Fruit fly (Drosophila melanogaster) whole organism, embryonic: Measurements from ENCODE around the gene CG34248.
A peak's percentile ranks its signal among the peaks of the same experiment; 100 is the strongest.

Source experiments
- ATbp ChIP-seq: fragments of 200-800 bp; sonication (Bioruptor generic); optimal IDR thresholded peaks from 2 replicates; lab custom pipeline; 2017; ENCODE audit warnings: missing biosample characterization, mild to moderate bottlenecking, missing genetic modification characterization, missing genetic modification reagents
- Aef1 ChIP-seq: fragments of 200-800 bp; sonication (Bioruptor generic); IDR thresholded peaks from 3 replicates; pipeline ENCODE4 v1.3.6; 2022; ENCODE audit warnings: missing biosample characterization, missing genetic modification characterization
- CG10274 ChIP-seq: fragments of 200-800 bp; sonication (Bioruptor generic); optimal IDR thresholded peaks from 3 replicates; lab custom pipeline; 2017; ENCODE audit warnings: missing biosample characterization, mild to moderate bottlenecking, missing genetic modification characterization
- CG11085 ChIP-seq: fragments of 200-800 bp; sonication (Bioruptor generic); IDR thresholded peaks from 2 replicates; pipeline ENCODE4 v1.3.6; 2022; ENCODE audit warnings: missing biosample characterization, missing genetic modification characterization
- CG11456 ChIP-seq: fragments of 200-800 bp; sonication (Bioruptor generic); IDR thresholded peaks from 3 replicates; pipeline ENCODE4 v1.3.6; 2022; ENCODE audit warnings: missing biosample characterization, missing genetic modification characterization
- CG12769 ChIP-seq: fragments of 200-800 bp; sonication (Bioruptor generic); optimal IDR thresholded peaks from 2 replicates; lab custom pipeline; 2019; ENCODE audit warnings: missing biosample characterization, mild to moderate bottlenecking, missing genetic modification characterization, moderate library complexity
- CG15269 ChIP-seq: fragments of 200-800 bp; sonication (Bioruptor generic); optimal IDR thresholded peaks from 2 replicates; lab custom pipeline; 2018; ENCODE audit warnings: missing biosample characterization, mild to moderate bottlenecking, missing genetic modification characterization, moderate library complexity
- CG15514 ChIP-seq: fragments of 200-800 bp; sonication (Bioruptor generic); optimal IDR thresholded peaks from 3 replicates; lab custom pipeline; 2017; ENCODE audit warnings: missing biosample characterization, missing genetic modification characterization, mild to moderate bottlenecking, moderate library complexity, missing genetic modification reagents
- CG15696 ChIP-seq: fragments of 200-800 bp; sonication (Bioruptor generic); optimal IDR thresholded peaks from 2 replicates; lab custom pipeline; 2019; ENCODE audit warnings: missing biosample characterization, mild to moderate bottlenecking, missing genetic modification characterization, moderate library complexity
- CG16815 ChIP-seq: fragments of 200-800 bp; sonication (Bioruptor generic); optimal IDR thresholded peaks from 3 replicates; lab custom pipeline; 2017; ENCODE audit warnings: missing biosample characterization, mild to moderate bottlenecking, missing genetic modification characterization
- CG18011 ChIP-seq: fragments of 200-800 bp; sonication (Bioruptor generic); optimal IDR thresholded peaks from 2 replicates; lab custom pipeline; 2017; ENCODE audit warnings: missing biosample characterization, missing genetic modification characterization, mild to moderate bottlenecking, moderate library complexity, missing genotype
- CG18262 ChIP-seq: fragments of 200-800 bp; optimal IDR thresholded peaks from 3 replicates; lab custom pipeline; 2019; ENCODE audit warnings: missing biosample characterization, mild to moderate bottlenecking, missing genetic modification characterization, moderate library complexity
- CG18599 ChIP-seq: fragments of 200-800 bp; sonication (Bioruptor generic); optimal IDR thresholded peaks from 3 replicates; lab custom pipeline; 2017; ENCODE audit warnings: missing biosample characterization, missing genetic modification characterization, mild to moderate bottlenecking, moderate library complexity, missing genetic modification reagents
- CG30403 ChIP-seq: fragments of 200-800 bp; sonication (Bioruptor generic); optimal IDR thresholded peaks from 3 replicates; lab custom pipeline; 2016; ENCODE audit warnings: missing biosample characterization, missing genetic modification characterization
- CG3281 ChIP-seq: fragments of 200-800 bp; sonication (Bioruptor generic); optimal IDR thresholded peaks from 3 replicates; lab custom pipeline; 2017; ENCODE audit warnings: missing biosample characterization, mild to moderate bottlenecking, missing genetic modification characterization
- CG7372 ChIP-seq: fragments of 200-800 bp; sonication (Bioruptor generic); IDR thresholded peaks from 2 replicates; pipeline ENCODE4 v1.3.6; 2022; ENCODE audit warnings: missing biosample characterization, missing genetic modification characterization
- CG7556 ChIP-seq: fragments of 200-800 bp; sonication (Bioruptor generic); optimal IDR thresholded peaks from 2 replicates; lab custom pipeline; 2017; ENCODE audit warnings: missing biosample characterization, mild to moderate bottlenecking, missing genetic modification characterization
- CG9215 ChIP-seq: fragments of 200-800 bp; sonication (Bioruptor generic); IDR thresholded peaks from 2 replicates; pipeline ENCODE4 v1.3.6; 2022; ENCODE audit warnings: missing biosample characterization, missing genetic modification characterization
- Dbx ChIP-seq: fragments of 200-800 bp; sonication (Bioruptor generic); IDR thresholded peaks from 3 replicates; pipeline ENCODE4 v1.3.6; 2022; ENCODE audit warnings: missing biosample characterization, missing genetic modification characterization
- Dek ChIP-seq: fragments of 200-800 bp; sonication (Bioruptor generic); optimal IDR thresholded peaks from 3 replicates; lab custom pipeline; 2019; ENCODE audit warnings: missing biosample characterization, mild to moderate bottlenecking, missing genetic modification characterization, moderate library complexity
- Dp ChIP-seq: fragments of 200-800 bp; sonication (Bioruptor generic); optimal IDR thresholded peaks from 2 replicates; lab custom pipeline; 2018; ENCODE audit warnings: missing biosample characterization, mild to moderate bottlenecking, missing genetic modification characterization, moderate library complexity
- Gug ChIP-seq: fragments of 200-800 bp; sonication (Bioruptor generic); IDR thresholded peaks from 4 replicates; pipeline ENCODE4 v1.3.6; 2022; ENCODE audit warnings: missing biosample characterization, missing genetic modification characterization
- H2.0 ChIP-seq: fragments of 200-800 bp; sonication (Bioruptor generic); IDR thresholded peaks from 2 replicates; pipeline ENCODE4 v1.3.6; 2022; ENCODE audit warnings: missing biosample characterization, missing genetic modification characterization
- Hand ChIP-seq: fragments of 200-800 bp; sonication (Bioruptor generic); optimal IDR thresholded peaks from 2 replicates; lab custom pipeline; 2017; ENCODE audit warnings: mild to moderate bottlenecking, missing biosample characterization, missing genetic modification reagents, missing genetic modification characterization
- Ptx1 ChIP-seq: fragments of 200-800 bp; sonication (Bioruptor generic); IDR thresholded peaks from 2 replicates; pipeline ENCODE4 v1.3.6; 2022; ENCODE audit warnings: missing biosample characterization, missing genetic modification characterization
- Rfx ChIP-seq: fragments of 200-800 bp; sonication (Bioruptor generic); IDR thresholded peaks from 2 replicates; pipeline ENCODE4 v1.3.6; 2022; ENCODE audit warnings: missing biosample characterization, missing genetic modification characterization
- Trl ChIP-seq, 3 experiments: fragments of >200 bp in 2 of 3; fragments of 200-800 bp in 1 of 3; sonication (Bioruptor generic) in 1 of 3; optimal IDR thresholded peaks; 2 replicates in 1 of 3; 3 replicates in 2 of 3; lab custom pipeline; 2016 to 2017; ENCODE audit warnings: missing biosample characterization in 1 of 3, missing genetic modification characterization in 1 of 3
- amos ChIP-seq: fragments of 200-800 bp; sonication (Bioruptor generic); IDR thresholded peaks from 2 replicates; pipeline ENCODE4 v1.3.6; 2022; ENCODE audit warnings: missing biosample characterization, missing genetic modification characterization; ENCODE audit not compliant: partially characterized antibody
- bbx ChIP-seq: fragments of 200-800 bp; sonication (Bioruptor generic); IDR thresholded peaks from 2 replicates; pipeline ENCODE4 v1.3.6; 2022; ENCODE audit warnings: missing biosample characterization, missing genetic modification characterization; ENCODE audit not compliant: partially characterized antibody
- br ChIP-seq: fragments of >200 bp; optimal IDR thresholded peaks from 2 replicates; lab custom pipeline; 2017
- cas ChIP-seq: fragments of 200-800 bp; sonication (Bioruptor generic); IDR thresholded peaks from 2 replicates; pipeline ENCODE4 v1.3.6; 2022; ENCODE audit warnings: missing biosample characterization, missing genetic modification characterization
- chinmo ChIP-seq: fragments of 200-800 bp; sonication (Bioruptor generic); IDR thresholded peaks from 4 replicates; pipeline ENCODE4 v1.3.6; 2022; ENCODE audit warnings: missing biosample characterization, missing genetic modification characterization; ENCODE audit not compliant: partially characterized antibody
- dmrt11E ChIP-seq: fragments of 200-800 bp; sonication (Bioruptor generic); optimal IDR thresholded peaks from 3 replicates; lab custom pipeline; 2018; ENCODE audit warnings: missing biosample characterization, mild to moderate bottlenecking, missing genetic modification characterization, moderate library complexity
- ewg ChIP-seq: fragments of 200-800 bp; sonication (Bioruptor generic); optimal IDR thresholded peaks from 3 replicates; lab custom pipeline; 2017; ENCODE audit warnings: mild to moderate bottlenecking, missing biosample characterization, missing genetic modification reagents, missing genetic modification characterization
- fd3F ChIP-seq: fragments of 200-800 bp; sonication (Bioruptor generic); optimal IDR thresholded peaks from 2 replicates; lab custom pipeline; 2018; ENCODE audit warnings: missing biosample characterization, mild to moderate bottlenecking, missing genetic modification characterization, moderate library complexity
- gt ChIP-seq: fragments of 200-800 bp; sonication (Bioruptor generic); IDR thresholded peaks from 2 replicates; pipeline ENCODE4 v1.3.6; 2022; ENCODE audit warnings: missing biosample characterization, missing genetic modification characterization
- her ChIP-seq: fragments of 200-800 bp; sonication (Bioruptor generic); optimal IDR thresholded peaks from 2 replicates; lab custom pipeline; 2016; ENCODE audit warnings: missing biosample characterization, missing genetic modification characterization
- hkb ChIP-seq, 2 experiments: fragments of 200-800 bp in 1 of 2; fragments of >200 bp in 1 of 2; sonication (Bioruptor generic) in 1 of 2; IDR thresholded peaks in 1 of 2; optimal IDR thresholded peaks in 1 of 2; 2 replicates each; pipeline versions ENCODE4 v1.3.6 to Lab custom; 2017 to 2022; ENCODE audit warnings: missing biosample characterization in 1 of 2, missing genetic modification characterization in 1 of 2
- jumu ChIP-seq: fragments of 200-800 bp; sonication (Bioruptor generic); optimal IDR thresholded peaks from 3 replicates; lab custom pipeline; 2016; ENCODE audit warnings: missing biosample characterization, missing genetic modification characterization
- pum ChIP-seq: fragments of 200-800 bp; sonication (Bioruptor generic); optimal IDR thresholded peaks from 2 replicates; lab custom pipeline; 2016; ENCODE audit warnings: missing biosample characterization, missing genetic modification characterization
- ranshi ChIP-seq: fragments of 200-800 bp; sonication (Bioruptor generic); IDR thresholded peaks from 2 replicates; pipeline ENCODE4 v1.3.6; 2022; ENCODE audit warnings: missing biosample characterization, missing genetic modification characterization
- row ChIP-seq: fragments of 200-800 bp; sonication (Bioruptor generic); IDR thresholded peaks from 3 replicates; pipeline ENCODE4 v1.3.6; 2022; ENCODE audit warnings: missing biosample characterization, missing genetic modification characterization
- schlank ChIP-seq: fragments of 200-800 bp; sonication (Bioruptor generic); optimal IDR thresholded peaks from 2 replicates; lab custom pipeline; 2018; ENCODE audit warnings: missing biosample characterization, mild to moderate bottlenecking, missing genetic modification characterization
- sisA ChIP-seq: fragments of 200-800 bp; sonication (Bioruptor generic); IDR thresholded peaks from 2 replicates; pipeline ENCODE4 v1.3.6; 2022; ENCODE audit warnings: missing biosample characterization, missing genetic modification characterization
- stwl ChIP-seq: fragments of 200-800 bp; sonication (Bioruptor generic); optimal IDR thresholded peaks from 3 replicates; lab custom pipeline; 2018; ENCODE audit warnings: missing biosample characterization, mild to moderate bottlenecking, missing genetic modification characterization, moderate library complexity
- twi ChIP-seq: fragments of 200-800 bp; optimal IDR thresholded peaks from 2 replicates; lab custom pipeline; 2019; ENCODE audit warnings: missing biosample characterization, mild to moderate bottlenecking, missing genetic modification characterization, moderate library complexity
- vnd ChIP-seq: fragments of 200-800 bp; sonication (Bioruptor generic); IDR thresholded peaks from 3 replicates; pipeline ENCODE4 v1.3.6; 2022; ENCODE audit warnings: missing biosample characterization, missing genetic modification characterization; ENCODE audit not compliant: partially characterized antibody
- wdn ChIP-seq: fragments of 200-800 bp; sonication (Bioruptor generic); IDR thresholded peaks from 2 replicates; pipeline ENCODE4 v1.3.6; 2022; ENCODE audit warnings: missing biosample characterization, missing genetic modification characterization
- zen2 ChIP-seq: fragments of 200-800 bp; sonication (Bioruptor generic); IDR thresholded peaks from 3 replicates; pipeline ENCODE4 v1.3.6; 2022; ENCODE audit warnings: missing biosample characterization, missing genetic modification characterization; ENCODE audit not compliant: partially characterized antibody

Gene CG34248

dm6 chr3L:16309972-16310371 lies 39.3 kb upstream of the CG34248 start (continued):
- TF ChIP-seq dmrt11E (tag; lab: Kevin White, UChicago) (no peak), Gug (GFP tag; lab: Robert Waterston, UW) (0 out of 4 replicates have a peak, but pooled peaks have one; percentile 6), ATbp (GFP tag; lab: Kevin White, UChicago) (no peak), Dek (tag; lab: Kevin White, UChicago) (no peak), br (no peak), CG7372 (GFP tag; lab: Robert Waterston, UW) (0 out of 2 replicates have a peak, but pooled peaks have one; percentile 11), hkb (optimal IDR thresholded peaks at IDR 0.05; lab: Kevin White, UChicago) (no peak), hkb (GFP tag; IDR thresholded peaks at IDR 0.05; lab: Robert Waterston, UW) (0 out of 2 replicates have a peak, but pooled peaks have one; percentile 31), row (GFP tag; lab: Robert Waterston, UW) (peak; percentile 40; the same call in 1 of the 3 replicates), jumu (GFP tag; lab: Kevin White, UChicago) (peak; percentile 21), CG10274 (GFP tag; lab: Kevin White, UChicago) (no peak), schlank (tag; lab: Kevin White, UChicago) (peak; percentile 67), cas (GFP tag; lab: Robert Waterston, UW) (no peak), CG15696 (no peak), CG7556 (GFP tag; lab: Kevin White, UChicago) (no peak), gt (GFP tag; lab: Robert Waterston, UW) (no peak), H2.0 (GFP tag; lab: Robert Waterston, UW) (peak; percentile 49; the same call in 1 of the 2 replicates), Hand (GFP tag; lab: Kevin White, UChicago) (no peak), CG15269 (peak; percentile 10), her (peak; percentile 40), zen2 (GFP tag; lab: Robert Waterston, UW) (no peak), Ptx1 (GFP tag; lab: Robert Waterston, UW) (0 out of 2 replicates have a peak, but pooled peaks have one; percentile 13), amos (GFP tag; lab: Robert Waterston, UW) (no peak), Dp (GFP tag; lab: Kevin White, UChicago) (no peak), fd3F (GFP tag; lab: Kevin White, UChicago) (no peak), Rfx (GFP tag; lab: Robert Waterston, UW) (peak; percentile 71), CG18599 (GFP tag; lab: Kevin White, UChicago) (peak; percentile 42), CG3281 (GFP tag; lab: Kevin White, UChicago) (peak; percentile 27), CG18011 (no peak), CG11085 (no peak), ranshi (GFP tag; lab: Robert Waterston, UW) (0 out of 2 replicates have a peak, but pooled peaks have one; percentile 29), CG11456 (GFP tag; lab: Robert Waterston, UW) (0 out of 3 replicates have a peak, but pooled peaks have one; percentile 50), chinmo (GFP tag; lab: Robert Waterston, UW) (0 out of 4 replicates have a peak, but pooled peaks have one; percentile 24), sisA (peak; percentile 21; the same call in 1 of the 2 replicates), CG15514 (GFP tag; lab: Kevin White, UChicago) (peak; percentile 23), CG9215 (GFP tag; lab: Robert Waterston, UW) (peak; percentile 42), wdn (GFP tag; lab: Robert Waterston, UW) (peak; percentile 53; the same call in 1 of the 2 replicates), twi (no peak), Dbx (GFP tag; lab: Robert Waterston, UW) (peak; percentile 64), CG16815 (GFP tag; lab: Kevin White, UChicago) (peak; percentile 14), Trl (optimal IDR thresholded peaks at IDR 0.05; lab: Kevin White, UChicago) (no peak), Trl (GFP tag; optimal IDR thresholded peaks at IDR 0.05; lab: Kevin White, UChicago) (peak; percentile 38), CG18262 (tag; lab: Kevin White, UChicago) (no peak), pum (GFP tag; lab: Kevin White, UChicago) (no peak), bbx (GFP tag; lab: Robert Waterston, UW) (no peak), Aef1 (GFP tag; lab: Robert Waterston, UW) (0 out of 3 replicates have a peak, but pooled peaks have one; percentile 33), ewg (no peak), CG12769 (peak; percentile 54), vnd (no peak), CG30403 (GFP tag; lab: Kevin White, UChicago) (peak; percentile 38), stwl (tag; lab: Kevin White, UChicago) (no peak)
